Worm (Caenorhabditis elegans) whole organism, young adult: Measurements from ENCODE around the gene cdc-73.

ENCODE experiments used
- D2030.7 ChIP-seq: fragments of 200-800 bp; sonication (Bioruptor generic); IDR thresholded peaks from 2 replicates; pipeline ENCODE4 v1.3.6; 2022; ENCODE audit warnings: missing genetic modification reagents, missing genetic modification characterization, missing compliant biosample characterization
- F23B12.7 ChIP-seq: sonication (generic microtip); optimal IDR thresholded peaks from 2 replicates; lab custom pipeline; 2017; ENCODE audit warnings: missing genetic modification characterization, mild to moderate bottlenecking, missing compliant biosample characterization, antibody characterized with exemption, moderate library complexity; ENCODE audit not compliant: insufficient read depth
- F33H1.4 ChIP-seq: fragments of 200-800 bp; sonication (Bioruptor generic); IDR thresholded peaks from 2 replicates; pipeline ENCODE4 v1.3.6; 2022; ENCODE audit warnings: missing genetic modification reagents, missing genetic modification characterization, missing compliant biosample characterization
- F39B2.1 ChIP-seq: fragments of 200-800 bp; sonication (Bioruptor generic); IDR thresholded peaks from 2 replicates; pipeline ENCODE4 v1.3.6; 2022; ENCODE audit warnings: missing genetic modification reagents, missing genetic modification characterization, missing compliant biosample characterization
- F49E8.2 ChIP-seq: sonication (generic microtip); optimal IDR thresholded peaks from 3 replicates; lab custom pipeline; 2017; ENCODE audit warnings: missing genetic modification characterization, mild to moderate bottlenecking, missing compliant biosample characterization, antibody characterized with exemption, moderate library complexity; ENCODE audit not compliant: insufficient read depth
- F55B11.4 ChIP-seq: sonication (generic microtip); optimal IDR thresholded peaks from 2 replicates; lab custom pipeline; 2016; ENCODE audit warnings: missing compliant biosample characterization, missing genetic modification characterization, borderline replicate concordance; ENCODE audit not compliant: insufficient read depth
- K11D2.4 ChIP-seq: fragments of 200-800 bp; sonication (Bioruptor generic); IDR thresholded peaks from 2 replicates; pipeline ENCODE4 v1.3.6; 2022; ENCODE audit warnings: missing genetic modification reagents, missing genetic modification characterization, missing compliant biosample characterization
- K12H6.12 ChIP-seq: fragments of 200-800 bp; sonication (Bioruptor generic); optimal IDR thresholded peaks from 2 replicates; lab custom pipeline; 2018; ENCODE audit warnings: mild to moderate bottlenecking, missing genetic modification characterization, missing compliant biosample characterization
- T07F8.4 ChIP-seq: sonication (generic microtip); optimal IDR thresholded peaks from 2 replicates; lab custom pipeline; 2016; ENCODE audit warnings: mild to moderate bottlenecking, missing genetic modification characterization, moderate library complexity, missing compliant biosample characterization
- Y53F4B.3 ChIP-seq: fragments of 200-800 bp; sonication (Bioruptor generic); IDR thresholded peaks from 2 replicates; pipeline ENCODE4 v1.3.6; 2022; ENCODE audit warnings: missing genetic modification reagents, missing genetic modification characterization, missing compliant biosample characterization
- Y67H2A.10 ChIP-seq: fragments of 200-800 bp; sonication (Bioruptor generic); conservative IDR thresholded peaks from 2 replicates; pipeline ENCODE4 v1.3.6; 2022; ENCODE audit warnings: missing genetic modification reagents, missing genetic modification characterization, missing compliant biosample characterization
- Y79H2A.3 ChIP-seq: fragments of 200-800 bp; sonication (Bioruptor generic); conservative IDR thresholded peaks from 2 replicates; pipeline ENCODE4 v1.3.6; 2022; ENCODE audit warnings: missing genetic modification reagents, missing genetic modification characterization, missing compliant biosample characterization
- Y95B8A.8 ChIP-seq: fragments of 200-800 bp; sonication (Bioruptor generic); IDR thresholded peaks from 2 replicates; pipeline ENCODE4 v1.3.6; 2022; ENCODE audit warnings: missing genetic modification reagents, missing genetic modification characterization, missing compliant biosample characterization
- aptf-2 ChIP-seq: fragments of 200-800 bp; sonication (Bioruptor generic); conservative IDR thresholded peaks from 2 replicates; pipeline ENCODE4 v1.3.6; 2022; ENCODE audit warnings: missing genetic modification reagents, missing genetic modification characterization, missing compliant biosample characterization
- attf-6 ChIP-seq: fragments of 200-800 bp; sonication (Bioruptor generic); IDR thresholded peaks from 2 replicates; pipeline ENCODE4 v1.3.6; 2022; ENCODE audit warnings: missing genetic modification reagents, missing genetic modification characterization, missing compliant biosample characterization
- bed-2 ChIP-seq: fragments of 200-800 bp; sonication (Bioruptor generic); IDR thresholded peaks from 2 replicates; pipeline ENCODE4 v1.3.6; 2022; ENCODE audit warnings: missing genetic modification reagents, missing genetic modification characterization, missing compliant biosample characterization
- ceh-27 ChIP-seq: fragments of 200-800 bp; sonication (Bioruptor generic); optimal IDR thresholded peaks from 2 replicates; lab custom pipeline; 2018; ENCODE audit warnings: mild to moderate bottlenecking, missing genetic modification characterization, moderate library complexity, missing compliant biosample characterization
- ceh-58 ChIP-seq: fragments of 200-800 bp; sonication (Bioruptor generic); IDR thresholded peaks from 2 replicates; pipeline ENCODE4 v1.3.6; 2022; ENCODE audit warnings: missing genetic modification characterization, missing compliant biosample characterization
- dox-1 ChIP-seq: fragments of 200-800 bp; sonication (Bioruptor generic); IDR thresholded peaks from 2 replicates; pipeline ENCODE4 v1.3.6; 2022; ENCODE audit warnings: missing genetic modification reagents, missing genetic modification characterization, missing compliant biosample characterization
- dpff-1 ChIP-seq: sonication (generic microtip); optimal IDR thresholded peaks from 2 replicates; lab custom pipeline; 2017; ENCODE audit warnings: mild to moderate bottlenecking, missing genetic modification characterization, missing compliant biosample characterization
- dpl-1 ChIP-seq: fragments of 150-350 bp; optimal IDR thresholded peaks from 2 replicates; lab custom pipeline; 2014; ENCODE audit warnings: missing biosample characterization, missing genetic modification reagents, missing genetic modification characterization
- fkh-3 ChIP-seq: sonication (generic microtip); optimal IDR thresholded peaks from 2 replicates; lab custom pipeline; 2016; ENCODE audit warnings: mild to moderate bottlenecking, missing genetic modification characterization, missing compliant biosample characterization
- hlh-12 ChIP-seq: sonication (generic microtip); optimal IDR thresholded peaks from 2 replicates; lab custom pipeline; 2016; ENCODE audit warnings: missing genetic modification characterization, missing compliant biosample characterization
- hmg-1.2 ChIP-seq: fragments of 200-800 bp; sonication (Bioruptor generic); IDR thresholded peaks from 2 replicates; pipeline ENCODE4 v1.3.6; 2022; ENCODE audit warnings: missing genetic modification reagents, missing genetic modification characterization, missing compliant biosample characterization
- hrde-1 ChIP-seq: sonication (generic microtip); optimal IDR thresholded peaks from 2 replicates; lab custom pipeline; 2016; ENCODE audit warnings: missing genetic modification characterization, mild to moderate bottlenecking, missing compliant biosample characterization, moderate library complexity, missing genotype, missing genetic modification reagents, borderline replicate concordance
- let-526 ChIP-seq: fragments of 200-800 bp; sonication (Bioruptor generic); IDR thresholded peaks from 2 replicates; pipeline ENCODE4 v1.3.6; 2022; ENCODE audit warnings: missing genetic modification reagents, missing genetic modification characterization, missing compliant biosample characterization
- lin-35 ChIP-seq, 3 experiments: fragments of 150-350 bp in 2 of 3; sonication (generic microtip) in 1 of 3; optimal IDR thresholded peaks; 2 replicates each; lab custom pipeline; 2014 to 2018; ENCODE audit warnings: missing biosample characterization in 3 of 3, missing genetic modification characterization in 3 of 3, missing genetic modification reagents in 3 of 3
- lin-54 ChIP-seq: fragments of 200-800 bp; sonication (Bioruptor generic); optimal IDR thresholded peaks from 2 replicates; lab custom pipeline; 2018; ENCODE audit warnings: mild to moderate bottlenecking, missing genetic modification characterization, missing compliant biosample characterization
- lir-1 ChIP-seq: fragments of 200-800 bp; sonication (Bioruptor generic); conservative IDR thresholded peaks from 2 replicates; pipeline ENCODE4 v1.3.6; 2022; ENCODE audit warnings: missing genetic modification reagents, missing genetic modification characterization, missing compliant biosample characterization
- lsl-1 ChIP-seq: fragments of 200-800 bp; sonication (Bioruptor generic); optimal IDR thresholded peaks from 2 replicates; lab custom pipeline; 2018; ENCODE audit warnings: mild to moderate bottlenecking, missing genetic modification characterization, moderate library complexity, missing compliant biosample characterization
- madf-8 ChIP-seq: fragments of 200-800 bp; sonication (Bioruptor generic); conservative IDR thresholded peaks from 2 replicates; pipeline ENCODE4 v1.3.6; 2022; ENCODE audit warnings: missing genetic modification reagents, missing genetic modification characterization, missing compliant biosample characterization
- mcd-1 ChIP-seq: fragments of 200-800 bp; sonication (Bioruptor generic); IDR thresholded peaks from 2 replicates; pipeline ENCODE4 v1.3.6; 2022; ENCODE audit warnings: missing genetic modification reagents, missing genetic modification characterization, missing compliant biosample characterization
- mes-4 ChIP-seq: sonication (generic microtip); optimal IDR thresholded peaks from 2 replicates; lab custom pipeline; 2016; ENCODE audit warnings: missing genotype, missing genetic modification characterization, missing compliant biosample characterization
- mxl-1 ChIP-seq: sonication (generic microtip); optimal IDR thresholded peaks from 2 replicates; lab custom pipeline; 2016; ENCODE audit warnings: missing genetic modification characterization, missing compliant biosample characterization
- nfyb-1 ChIP-seq: fragments of 200-800 bp; sonication (Bioruptor generic); IDR thresholded peaks from 2 replicates; pipeline ENCODE4 v1.3.6; 2022; ENCODE audit warnings: missing genetic modification reagents, missing genetic modification characterization, missing compliant biosample characterization
- nhr-179 ChIP-seq: sonication (generic microtip); optimal IDR thresholded peaks from 2 replicates; lab custom pipeline; 2016; ENCODE audit warnings: mild to moderate bottlenecking, missing genetic modification characterization, missing compliant biosample characterization
- nhr-27 ChIP-seq: fragments of 200-800 bp; sonication (Bioruptor generic); optimal IDR thresholded peaks from 2 replicates; lab custom pipeline; 2018; ENCODE audit warnings: mild to moderate bottlenecking, missing genetic modification characterization, moderate library complexity, missing compliant biosample characterization
- nhr-80 ChIP-seq: sonication (generic microtip); optimal IDR thresholded peaks from 2 replicates; lab custom pipeline; 2016; ENCODE audit warnings: missing genetic modification characterization, missing compliant biosample characterization
- sea-2 ChIP-seq: fragments of 200-800 bp; sonication (Bioruptor generic); IDR thresholded peaks from 2 replicates; pipeline ENCODE4 v1.3.6; 2022; ENCODE audit warnings: missing genetic modification characterization, missing compliant biosample characterization
- snpc-1.1 ChIP-seq: sonication (generic microtip); optimal IDR thresholded peaks from 2 replicates; lab custom pipeline; 2017; ENCODE audit warnings: missing genetic modification characterization, mild to moderate bottlenecking, missing compliant biosample characterization, antibody characterized with exemption, moderate library complexity, missing genotype, missing genetic modification reagents; ENCODE audit not compliant: insufficient read depth
- snpc-4 ChIP-seq, 5 experiments: fragments of 150-350 bp in 1 of 5; sonication (generic microtip) in 4 of 5; optimal IDR thresholded peaks; 2 replicates each; lab custom pipeline; 2014 to 2018; ENCODE audit warnings: missing genetic modification characterization in 5 of 5, missing biosample characterization in 3 of 5, antibody characterized with exemption in 2 of 5, mild to moderate bottlenecking in 2 of 5, missing compliant biosample characterization in 2 of 5, missing genotype in 2 of 5, moderate library complexity in 2 of 5, missing genetic modification reagents in 1 of 5
- somi-1 ChIP-seq: fragments of 200-800 bp; sonication (Bioruptor generic); optimal IDR thresholded peaks from 2 replicates; lab custom pipeline; 2018; ENCODE audit warnings: mild to moderate bottlenecking, missing genetic modification characterization, missing compliant biosample characterization
- tbp1 ChIP-seq: fragments of 200-800 bp; sonication (Bioruptor generic); optimal IDR thresholded peaks from 2 replicates; lab custom pipeline; 2018; ENCODE audit warnings: mild to moderate bottlenecking, missing genetic modification characterization, missing compliant biosample characterization
- zim-3 ChIP-seq: sonication (generic microtip); optimal IDR thresholded peaks from 2 replicates; lab custom pipeline; 2017; ENCODE audit warnings: mild to moderate bottlenecking, missing genetic modification characterization, moderate library complexity, missing compliant biosample characterization
- ztf-28 ChIP-seq: fragments of 200-800 bp; sonication (Bioruptor generic); IDR thresholded peaks from 2 replicates; pipeline ENCODE4 v1.3.6; 2022; ENCODE audit warnings: missing genetic modification reagents, missing genetic modification characterization, missing compliant biosample characterization
- ztf-6 ChIP-seq: fragments of 200-800 bp; sonication (Bioruptor generic); IDR thresholded peaks from 2 replicates; pipeline ENCODE4 v1.3.6; 2022; ENCODE audit warnings: missing genetic modification reagents, missing genetic modification characterization, missing compliant biosample characterization

cdc-73 gene

DNA sequence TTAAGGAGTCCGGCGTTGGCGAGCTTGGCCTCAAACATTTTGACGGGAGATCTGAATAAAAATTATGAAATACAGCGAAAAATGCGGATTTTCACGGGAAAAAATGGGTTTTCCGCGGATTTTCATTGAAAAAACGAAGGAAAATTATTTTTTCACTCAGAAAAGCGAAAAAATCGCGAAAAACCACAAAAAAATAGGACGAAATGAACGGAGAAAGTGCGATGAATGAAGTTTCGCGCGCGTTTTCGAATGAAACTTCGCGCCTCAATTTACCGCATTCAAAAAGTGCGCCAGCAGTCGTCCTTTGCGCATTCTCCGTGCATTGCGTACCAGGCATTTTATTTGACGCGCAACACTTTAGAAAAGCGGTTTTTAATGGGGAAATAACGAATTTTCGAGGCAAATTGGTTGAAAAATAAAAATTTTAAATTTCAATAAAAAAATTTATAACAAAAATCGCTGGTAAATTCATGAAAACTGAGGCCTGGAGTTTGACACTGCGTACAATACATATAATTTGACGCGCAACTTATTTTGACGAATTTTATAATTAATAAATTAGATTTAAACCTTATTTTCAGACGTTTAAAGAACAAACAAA lies 7.1 kb downstream of the cdc-73 start, which contains the start of gene pcn-1 (continued):
- TF ChIP-seq ceh-27 (GFP tag; lab: Kevin White, UChicago) (peak; percentile 80), lin-35 (GFP tag; optimal IDR thresholded peaks at IDR 0.05; lab: Kevin White, UChicago) (peak; percentile 84 to 97 (median 87)), snpc-4 (GFP tag; optimal IDR thresholded peaks at IDR 0.05; lab: Kevin White, UChicago) (peak; percentile 54), snpc-4 (tag; optimal IDR thresholded peaks at IDR 0.05; lab: Kevin White, UChicago) (peak; percentile 38 to 89 (median 78)), mcd-1 (GFP tag; lab: Robert Waterston, UW) (peak; percentile 97), hmg-1.2 (GFP tag; lab: Robert Waterston, UW) (peak; percentile 85), F33H1.4 (GFP tag; lab: Robert Waterston, UW) (peak; percentile 84), bed-2 (GFP tag; lab: Robert Waterston, UW) (peak; percentile 90), somi-1 (peak; percentile 89), dox-1 (GFP tag; lab: Robert Waterston, UW) (peak; percentile 98), hrde-1 (tag; lab: Kevin White, UChicago) (peak; percentile 86), K11D2.4 (peak; percentile 93), tbp1 (GFP tag; lab: Kevin White, UChicago) (peak; percentile 76), F39B2.1 (GFP tag; lab: Robert Waterston, UW) (peak; percentile 65; the same call in 1 of the 2 replicates), lir-1 (GFP tag; lab: Robert Waterston, UW) (peak; percentile 93), F49E8.2 (peak; percentile 80), Y67H2A.10 (GFP tag; lab: Robert Waterston, UW) (peak; percentile 64; the same call in 1 of the 2 replicates), zim-3 (tag; lab: Kevin White, UChicago) (no peak), nfyb-1 (GFP tag; lab: Robert Waterston, UW) (peak; percentile 96), dpl-1 (GFP tag; lab: Kevin White, UChicago) (peak; percentile 99), D2030.7 (GFP tag; lab: Robert Waterston, UW) (peak; percentile 97), lsl-1 (GFP tag; lab: Kevin White, UChicago) (peak; percentile 92), Y95B8A.8 (peak; percentile 92), hlh-12 (tag; lab: Kevin White, UChicago) (no peak), Y79H2A.3 (GFP tag; lab: Robert Waterston, UW) (peak; percentile 86), madf-8 (GFP tag; lab: Robert Waterston, UW) (peak; percentile 96), F55B11.4 (no peak), ztf-28 (GFP tag; lab: Robert Waterston, UW) (peak; percentile 89; the same call in 1 of the 2 replicates), snpc-1.1 (tag; lab: Kevin White, UChicago) (peak; percentile 72), nhr-27 (tag; lab: Kevin White, UChicago) (peak; percentile 2), attf-6 (GFP tag; lab: Robert Waterston, UW) (peak; percentile 84), nhr-179 (tag; lab: Kevin White, UChicago) (no peak), aptf-2 (GFP tag; lab: Robert Waterston, UW) (peak; percentile 75; the same call in 1 of the 2 replicates), F23B12.7 (tag; lab: Kevin White, UChicago) (peak; percentile 76), sea-2 (0 out of 2 replicates have a peak, but pooled peaks have one; percentile 36), let-526 (GFP tag; lab: Robert Waterston, UW) (peak; percentile 86), Y53F4B.3 (GFP tag; lab: Robert Waterston, UW) (no peak), ztf-6 (GFP tag; lab: Robert Waterston, UW) (peak; percentile 81; the same call in 1 of the 2 replicates), T07F8.4 (tag; lab: Kevin White, UChicago) (no peak), mes-4 (tag; lab: Kevin White, UChicago) (no peak), lin-54 (GFP tag; lab: Kevin White, UChicago) (peak; percentile 100), nhr-80 (tag; lab: Kevin White, UChicago) (peak; percentile 56), dpff-1 (tag; lab: Kevin White, UChicago) (peak; percentile 24), fkh-3 (tag; lab: Kevin White, UChicago) (no peak), K12H6.12 (tag; lab: Kevin White, UChicago) (peak; percentile 83), ceh-58 (GFP tag; lab: Robert Waterston, UW) (no peak), mxl-1 (no peak)
